Fruit fly (Drosophila melanogaster) whole organism, adult: ENCODE results near the gene CG31300.

Source experiments
- CG11617 ChIP-seq: fragments of 200-800 bp; sonication (Bioruptor generic); optimal IDR thresholded peaks from 2 replicates; lab custom pipeline; 2017; ENCODE audit warnings: mild to moderate bottlenecking, missing biosample characterization, missing genetic modification reagents, missing genetic modification characterization
- CG1620 ChIP-seq: fragments of 200-800 bp; sonication (Bioruptor generic); optimal IDR thresholded peaks from 2 replicates; lab custom pipeline; 2016; ENCODE audit warnings: missing biosample characterization, missing genetic modification characterization
- CG33017 ChIP-seq: fragments of 200-800 bp; sonication (Bioruptor generic); optimal IDR thresholded peaks from 2 replicates; lab custom pipeline; 2018; ENCODE audit warnings: missing biosample characterization, mild to moderate bottlenecking, missing genetic modification characterization, moderate library complexity
- CG5204 ChIP-seq: fragments of 200-800 bp; sonication (Bioruptor generic); optimal IDR thresholded peaks from 2 replicates; lab custom pipeline; 2016; ENCODE audit warnings: missing biosample characterization, missing genetic modification characterization
- CG7045 ChIP-seq: fragments of 200-800 bp; sonication (Bioruptor generic); optimal IDR thresholded peaks from 2 replicates; lab custom pipeline; 2017; ENCODE audit warnings: missing biosample characterization, mild to moderate bottlenecking, missing genetic modification characterization
- Hr96 ChIP-seq: fragments of 200-800 bp; sonication (Bioruptor generic); optimal IDR thresholded peaks from 2 replicates; lab custom pipeline; 2016; ENCODE audit warnings: missing biosample characterization, missing genetic modification characterization
- cic ChIP-seq: fragments of 200-800 bp; sonication (Bioruptor generic); optimal IDR thresholded peaks from 2 replicates; lab custom pipeline; 2017; ENCODE audit warnings: missing biosample characterization, mild to moderate bottlenecking, missing genetic modification characterization, moderate library complexity
- kay ChIP-seq: fragments of 200-800 bp; sonication (Bioruptor generic); peaks from one replicate; lab custom pipeline; 2016; ENCODE audit warnings: missing biosample characterization, missing genetic modification characterization, borderline replicate concordance
- ovo ChIP-seq: fragments of 200-800 bp; sonication (Bioruptor generic); optimal IDR thresholded peaks from 2 replicates; lab custom pipeline; 2016; ENCODE audit warnings: missing biosample characterization, missing genetic modification characterization
- toe ChIP-seq: fragments of 200-800 bp; sonication (Bioruptor generic); optimal IDR thresholded peaks from 2 replicates; lab custom pipeline; 2016; ENCODE audit warnings: missing biosample characterization, missing genetic modification characterization

dm6 chr3R:25269909-25270308 is 13.5 kb upstream of the CG31300 start, which contains the start of the genes CG11889 and CG11891:
- no peak for TF ChIP-seq toe (GFP tag; lab: Kevin White, UChicago)
- TF ChIP-seq CG33017 (tag; lab: Kevin White, UChicago), result no peak
- no peak for TF ChIP-seq cic (GFP tag; lab: Kevin White, UChicago)
- no peak for TF ChIP-seq CG5204 (GFP tag; lab: Kevin White, UChicago)
- no peak for TF ChIP-seq ovo (GFP tag; lab: Kevin White, UChicago)
- no peak for TF ChIP-seq kay (GFP tag; lab: Kevin White, UChicago)
- no peak for TF ChIP-seq CG1620 (GFP tag; lab: Kevin White, UChicago)
- no peak for TF ChIP-seq CG7045 (GFP tag; lab: Kevin White, UChicago)
- no peak for TF ChIP-seq Hr96 (GFP tag; lab: Kevin White, UChicago)
- no peak for TF ChIP-seq CG11617 (GFP tag; lab: Kevin White, UChicago)
